Worm (Caenorhabditis elegans): ENCODE data around the gene wbp-11.

The wbp-11 gene

ce11 chrII:10167731-10168130 lies 5.0 kb upstream of the wbp-11 start:
- no peak for TF ChIP-seq B0310.2 (tag; optimal IDR thresholded peaks at IDR 0.05)
- TF ChIP-seq ets-7 (tag; optimal IDR thresholded peaks at IDR 0.05): no peak
- TF ChIP-seq aly-1 (tag; optimal IDR thresholded peaks at IDR 0.05): no peak
- no peak for TF ChIP-seq scrt-1 (GFP tag; IDR thresholded peaks at IDR 0.05)
- TF ChIP-seq hmg-4 (GFP tag; optimal IDR thresholded peaks at IDR 0.05): no peak
- no peak for TF ChIP-seq ceh-36 (tag; optimal IDR thresholded peaks at IDR 0.05)
- TF ChIP-seq tbx-11 (GFP tag; IDR thresholded peaks at IDR 0.05): no peak
- no peak for TF ChIP-seq sea-1 (GFP tag; conservative IDR thresholded peaks at IDR 0.05)
- no peak for TF ChIP-seq hmbx-1 (tag; optimal IDR thresholded peaks at IDR 0.05)
- no peak for TF ChIP-seq tra-4 (tag; optimal IDR thresholded peaks at IDR 0.05)
- no peak for TF ChIP-seq hnd-1 (tag; optimal IDR thresholded peaks at IDR 0.05)
- no peak for TF ChIP-seq F13C5.2 (tag; optimal IDR thresholded peaks at IDR 0.05)
- no peak for TF ChIP-seq ceh-13 (GFP tag; optimal IDR thresholded peaks at IDR 0.05)
- no peak for TF ChIP-seq tbx-37 (GFP tag; conservative IDR thresholded peaks at IDR 0.05)
- TF ChIP-seq ama-1 (optimal IDR thresholded peaks at IDR 0.05): no peak
- TF ChIP-seq flt-1 (GFP tag; IDR thresholded peaks at IDR 0.05): no peak

- TF ChIP-seq flt-1 (GFP tag; IDR thresholded peaks at IDR 0.05): peak; percentile 17; the same call in 1 of the 2 replicates
- no peak for TF ChIP-seq ceh-13 (GFP tag; optimal IDR thresholded peaks at IDR 0.05)
- peak; percentile 77 for TF ChIP-seq F13C5.2 (tag; optimal IDR thresholded peaks at IDR 0.05)
- peak; percentile 87 for TF ChIP-seq aly-1 (tag; optimal IDR thresholded peaks at IDR 0.05)
- TF ChIP-seq tra-4 (tag; optimal IDR thresholded peaks at IDR 0.05): peak; percentile 62
- TF ChIP-seq hmbx-1 (tag; optimal IDR thresholded peaks at IDR 0.05): peak; percentile 26
- no peak for TF ChIP-seq ama-1 (optimal IDR thresholded peaks at IDR 0.05)
- peak; percentile 93 for TF ChIP-seq hmg-4 (GFP tag; optimal IDR thresholded peaks at IDR 0.05)
- TF ChIP-seq ceh-36 (tag; optimal IDR thresholded peaks at IDR 0.05): peak; percentile 47
- TF ChIP-seq scrt-1 (GFP tag; IDR thresholded peaks at IDR 0.05): peak; percentile 73; the same call in 1 of the 2 replicates
- TF ChIP-seq tbx-11 (GFP tag; IDR thresholded peaks at IDR 0.05): no peak
- TF ChIP-seq tbx-37 (GFP tag; conservative IDR thresholded peaks at IDR 0.05): no peak
- TF ChIP-seq pes-1 (GFP tag; IDR thresholded peaks at IDR 0.05): no peak
- no peak for TF ChIP-seq ets-7 (tag; optimal IDR thresholded peaks at IDR 0.05)
- TF ChIP-seq B0310.2 (tag; optimal IDR thresholded peaks at IDR 0.05): peak; percentile 52
- peak; percentile 24 for TF ChIP-seq hnd-1 (tag; optimal IDR thresholded peaks at IDR 0.05)
- TF ChIP-seq sea-1 (GFP tag; conservative IDR thresholded peaks at IDR 0.05): 0 out of 2 replicates have a peak, but pooled peaks have one; percentile 39
Observed at ce11 chrII:10168905-10169782, 3.6 kb upstream of the wbp-11 start, which contains the start of gene daf-19. TSS of gene daf-19 (minus strand) at chrII:10169346.

ce11 chrII:10170837-10171318 lies 1.8 kb upstream of the wbp-11 start, which contains the start of gene gpd-4:
TSS of gene gpd-4 (plus strand) at chrII:10171268.
- TF ChIP-seq tra-4 (tag; optimal IDR thresholded peaks at IDR 0.05): no peak
- TF ChIP-seq ceh-36 (tag; optimal IDR thresholded peaks at IDR 0.05): no peak
- TF ChIP-seq sea-1 (GFP tag; conservative IDR thresholded peaks at IDR 0.05): no peak

- TF ChIP-seq hmg-4 (GFP tag; optimal IDR thresholded peaks at IDR 0.05) (no peak), F13C5.2 (tag; optimal IDR thresholded peaks at IDR 0.05) (peak; percentile 45), flt-1 (GFP tag; IDR thresholded peaks at IDR 0.05) (no peak), tra-4 (tag; optimal IDR thresholded peaks at IDR 0.05) (no peak), tbx-11 (GFP tag; IDR thresholded peaks at IDR 0.05) (no peak), ama-1 (optimal IDR thresholded peaks at IDR 0.05) (peak; percentile 3), hmbx-1 (tag; optimal IDR thresholded peaks at IDR 0.05) (no peak), B0310.2 (tag; optimal IDR thresholded peaks at IDR 0.05) (no peak), pes-1 (GFP tag; IDR thresholded peaks at IDR 0.05) (no peak), scrt-1 (GFP tag; IDR thresholded peaks at IDR 0.05) (no peak), ceh-36 (tag; optimal IDR thresholded peaks at IDR 0.05) (no peak)
Observed at ce11 chrII:10174338-10174737, 1.6 kb downstream of the wbp-11 start, which contains the start of gene F33H1.4. TSS of gene F33H1.4 (plus strand) at chrII:10174648.

ce11 chrII:10182634-10183033 lies 9.9 kb downstream of the wbp-11 start, which contains the start of gene srd-1:
TSS of gene srd-1 (minus strand) at chrII:10182734.
- TF ChIP-seq pes-1 (GFP tag; IDR thresholded peaks at IDR 0.05): no peak
- no peak for TF ChIP-seq tbx-11 (GFP tag; IDR thresholded peaks at IDR 0.05)
- no peak for TF ChIP-seq sea-1 (GFP tag; conservative IDR thresholded peaks at IDR 0.05)
- TF ChIP-seq hnd-1 (tag; optimal IDR thresholded peaks at IDR 0.05): no peak
- TF ChIP-seq tra-4 (tag; optimal IDR thresholded peaks at IDR 0.05): no peak
- TF ChIP-seq F13C5.2 (tag; optimal IDR thresholded peaks at IDR 0.05): no peak
- TF ChIP-seq hmg-4 (GFP tag; optimal IDR thresholded peaks at IDR 0.05): no peak
- TF ChIP-seq ama-1 (optimal IDR thresholded peaks at IDR 0.05): no peak
- TF ChIP-seq ceh-13 (GFP tag; optimal IDR thresholded peaks at IDR 0.05): no peak
- no peak for TF ChIP-seq B0310.2 (tag; optimal IDR thresholded peaks at IDR 0.05)
- no peak for TF ChIP-seq aly-1 (tag; optimal IDR thresholded peaks at IDR 0.05)
- TF ChIP-seq flt-1 (GFP tag; IDR thresholded peaks at IDR 0.05): no peak
- TF ChIP-seq ceh-36 (tag; optimal IDR thresholded peaks at IDR 0.05): no peak
- TF ChIP-seq scrt-1 (GFP tag; IDR thresholded peaks at IDR 0.05): no peak
- no peak for TF ChIP-seq hmbx-1 (tag; optimal IDR thresholded peaks at IDR 0.05)
- no peak for TF ChIP-seq tbx-37 (GFP tag; conservative IDR thresholded peaks at IDR 0.05)
- TF ChIP-seq ets-7 (tag; optimal IDR thresholded peaks at IDR 0.05): no peak

- TF ChIP-seq tbx-37 (GFP tag; conservative IDR thresholded peaks at IDR 0.05): no peak
- TF ChIP-seq ceh-36 (tag; optimal IDR thresholded peaks at IDR 0.05): no peak
Observed at ce11 chrII:10187808-10188207, 15.1 kb downstream of the wbp-11 start, which contains the start of gene srd-2. TSS of gene srd-2 (minus strand) at chrII:10187908.

- TF ChIP-seq hmbx-1 (tag; optimal IDR thresholded peaks at IDR 0.05) (no peak), hnd-1 (tag; optimal IDR thresholded peaks at IDR 0.05) (no peak), ets-7 (tag; optimal IDR thresholded peaks at IDR 0.05) (no peak), F13C5.2 (tag; optimal IDR thresholded peaks at IDR 0.05) (no peak), pes-1 (GFP tag; IDR thresholded peaks at IDR 0.05) (no peak), scrt-1 (GFP tag; IDR thresholded peaks at IDR 0.05) (no peak), aly-1 (tag; optimal IDR thresholded peaks at IDR 0.05) (no peak), B0310.2 (tag; optimal IDR thresholded peaks at IDR 0.05) (no peak), flt-1 (GFP tag; IDR thresholded peaks at IDR 0.05) (no peak), ceh-36 (tag; optimal IDR thresholded peaks at IDR 0.05) (no peak), ceh-13 (GFP tag; optimal IDR thresholded peaks at IDR 0.05) (no peak), sea-1 (GFP tag; conservative IDR thresholded peaks at IDR 0.05) (no peak), tbx-37 (GFP tag; conservative IDR thresholded peaks at IDR 0.05) (no peak), hmg-4 (GFP tag; optimal IDR thresholded peaks at IDR 0.05) (no peak), ama-1 (optimal IDR thresholded peaks at IDR 0.05) (no peak)
Observed at ce11 chrII:10189369-10189768, 16.6 kb downstream of the wbp-11 start, which contains the start of gene cdc-25.4. TSS of gene cdc-25.4 (minus strand) at chrII:10189469.

Measured in whole organism, early embryonic.